Worm (Caenorhabditis elegans) whole organism, L4/young adult: ENCODE data around the gene Y50D7A.8.

Source experiments
- dao-5 ChIP-seq: sonication (generic microtip); optimal IDR thresholded peaks from 2 replicates; lab custom pipeline; 2016; ENCODE audit warnings: missing genotype, missing genetic modification characterization, moderate library complexity, missing compliant biosample characterization
- him-1 ChIP-seq: sonication (generic microtip); optimal IDR thresholded peaks from 2 replicates; lab custom pipeline; 2016; ENCODE audit warnings: missing genotype, missing genetic modification reagents, missing genetic modification characterization, missing compliant biosample characterization

DNA sequence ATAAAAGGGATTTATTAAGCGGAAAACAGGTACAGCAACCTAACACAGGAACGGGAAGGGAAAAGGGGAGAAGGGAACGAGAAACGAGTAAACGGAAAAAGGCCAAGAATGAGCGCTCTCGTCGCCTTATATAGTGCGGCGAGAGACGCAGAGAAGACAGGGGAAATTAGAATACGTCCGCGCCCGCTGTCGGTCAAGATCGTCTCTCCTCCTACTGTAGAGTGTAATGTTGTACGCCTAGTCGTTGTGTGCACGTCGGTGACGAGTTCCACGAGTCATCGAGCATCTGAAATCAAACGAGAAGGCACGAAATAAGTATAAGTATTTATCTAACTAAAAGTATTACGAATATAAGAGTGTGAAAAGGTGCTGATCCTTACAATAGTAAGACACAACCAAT, 31.9 kb downstream of the Y50D7A.8 start:
- TF ChIP-seq dao-5 (tag; lab: Kevin White, UChicago) (no peak), him-1 (no peak)
